Fruit fly (Drosophila melanogaster): ENCODE results near the gene Grl36b.

Grl36b gene

DNA sequence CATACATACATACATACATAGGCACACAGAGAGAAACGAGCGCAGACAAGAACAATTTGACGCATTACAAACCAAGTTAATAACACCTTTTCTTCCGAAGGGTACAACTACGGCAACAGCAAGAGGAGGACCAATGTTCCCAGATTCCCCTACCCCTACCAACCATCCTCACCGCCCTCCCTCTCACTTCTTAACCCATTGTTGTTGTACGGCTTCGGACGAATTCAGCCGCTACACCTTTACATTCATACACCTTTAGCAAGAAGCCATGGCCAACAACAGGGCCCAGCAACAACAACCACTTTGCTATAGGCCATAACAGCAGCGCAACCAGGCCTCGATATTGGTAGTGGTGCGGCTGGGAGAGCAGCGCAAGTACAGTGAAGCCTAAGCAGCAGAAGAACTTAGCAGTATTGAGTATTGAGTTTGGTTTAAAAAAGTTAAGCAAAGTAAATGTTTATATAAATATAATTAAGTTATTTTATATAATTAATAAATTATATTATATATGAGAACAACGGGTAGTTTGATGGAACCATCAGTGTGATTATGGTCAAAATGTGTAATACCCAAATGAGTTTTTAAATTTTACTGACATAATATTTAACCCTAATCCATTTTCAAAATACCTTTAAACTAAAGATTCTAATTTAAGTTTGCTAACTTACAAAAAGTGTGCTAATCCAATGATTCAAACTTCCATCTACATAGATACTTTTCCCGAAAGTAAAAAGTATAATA lies 25.0 kb upstream of the Grl36b start:
- TF ChIP-seq CG1603 (tag; optimal IDR thresholded peaks at IDR 0.05), result peak; percentile 19
- TF ChIP-seq CG9932 (GFP tag; IDR thresholded peaks at IDR 0.05), result peak; percentile 79
- TF ChIP-seq CG9437 (GFP tag; optimal IDR thresholded peaks at IDR 0.05), result peak; percentile 66
- TF ChIP-seq CG4360 (GFP tag; IDR thresholded peaks at IDR 0.05), result peak; percentile 97
- TF ChIP-seq CG10431 (GFP tag; optimal IDR thresholded peaks at IDR 0.05), result no peak
- TF ChIP-seq maf-S (GFP tag; optimal IDR thresholded peaks at IDR 0.05), result no peak
- TF ChIP-seq CG3065 (GFP tag; optimal IDR thresholded peaks at IDR 0.05), result no peak
- no peak for TF ChIP-seq CG13296 (GFP tag; optimal IDR thresholded peaks at IDR 0.05)
- no peak for TF ChIP-seq MESR4 (GFP tag; optimal IDR thresholded peaks at IDR 0.05)
- TF ChIP-seq Hr3 (GFP tag; optimal IDR thresholded peaks at IDR 0.05), result peak; percentile 10
- no peak for TF ChIP-seq toy (GFP tag; IDR thresholded peaks at IDR 0.05)
- TF ChIP-seq bigmax (GFP tag; optimal IDR thresholded peaks at IDR 0.05), result no peak
- TF ChIP-seq CG31224 (GFP tag; IDR thresholded peaks at IDR 0.05), result peak; percentile 57
- peak; percentile 2 for TF ChIP-seq oc (tag; optimal IDR thresholded peaks at IDR 0.05)
- TF ChIP-seq CG8478 (optimal IDR thresholded peaks at IDR 0.05), result peak; percentile 81
- 0 out of 3 replicates have a peak, but pooled peaks have one; percentile 5 for TF ChIP-seq gce (GFP tag; IDR thresholded peaks at IDR 0.05)
- TF ChIP-seq Mrtf (GFP tag; IDR thresholded peaks at IDR 0.05), result peak; percentile 58; the same call in 1 of the 3 replicates
- peak; percentile 36 for TF ChIP-seq tio (GFP tag; optimal IDR thresholded peaks at IDR 0.05)
- peak; percentile 60; the same call in 1 of the 3 replicates for TF ChIP-seq CG2199 (GFP tag; IDR thresholded peaks at IDR 0.05)
- TF ChIP-seq z (GFP tag; IDR thresholded peaks at IDR 0.05), result peak; percentile 50; the same call in 1 of the 3 replicates
- TF ChIP-seq CG9817 (tag; optimal IDR thresholded peaks at IDR 0.05), result peak; percentile 48
- peak; percentile 31 for TF ChIP-seq lbe (GFP tag; optimal IDR thresholded peaks at IDR 0.05)
- TF ChIP-seq CG7357 (GFP tag; IDR thresholded peaks at IDR 0.05), result peak; percentile 9; the same call in 1 of the 3 replicates
- TF ChIP-seq Aef1 (GFP tag; IDR thresholded peaks at IDR 0.05), result peak; percentile 72
- TF ChIP-seq kni (GFP tag; optimal IDR thresholded peaks at IDR 0.05), result peak; percentile 60
- no peak for TF ChIP-seq CG2889 (GFP tag; IDR thresholded peaks at IDR 0.05)
- TF ChIP-seq CG14667 (GFP tag; IDR thresholded peaks at IDR 0.05), result peak; percentile 33
- TF ChIP-seq psq (GFP tag; optimal IDR thresholded peaks at IDR 0.05), result no peak
- TF ChIP-seq CG15514 (GFP tag; optimal IDR thresholded peaks at IDR 0.05), result peak; percentile 22
- peak; percentile 26 for TF ChIP-seq Meics (GFP tag; optimal IDR thresholded peaks at IDR 0.05)
- TF ChIP-seq cg (GFP tag; optimal IDR thresholded peaks at IDR 0.05), result peak; percentile 83
- no peak for TF ChIP-seq CG17186 (GFP tag; optimal IDR thresholded peaks at IDR 0.05)
- TF ChIP-seq CG7556 (GFP tag; optimal IDR thresholded peaks at IDR 0.05), result peak; percentile 49
- peak; percentile 39 for TF ChIP-seq CG12659 (GFP tag; optimal IDR thresholded peaks at IDR 0.05)
- no peak for TF ChIP-seq CG6854 (GFP tag; optimal IDR thresholded peaks at IDR 0.05)
- no peak for TF ChIP-seq phol (tag; optimal IDR thresholded peaks at IDR 0.05)
- peak; percentile 34 for TF ChIP-seq onecut (GFP tag; IDR thresholded peaks at IDR 0.05)
- peak; percentile 5 for TF ChIP-seq fd3F (GFP tag; optimal IDR thresholded peaks at IDR 0.05)
- TF ChIP-seq CG33557 (GFP tag; optimal IDR thresholded peaks at IDR 0.05), result no peak
- no peak for TF ChIP-seq ato (GFP tag; IDR thresholded peaks at IDR 0.05; ENCODE audit: partially characterized antibody)
- peak; percentile 55 for TF ChIP-seq CG6689 (GFP tag; IDR thresholded peaks at IDR 0.05)
- no peak for TF ChIP-seq sima (GFP tag; optimal IDR thresholded peaks at IDR 0.05)
- 0 out of 2 replicates have a peak, but pooled peaks have one; percentile 26 for TF ChIP-seq Rx (GFP tag; IDR thresholded peaks at IDR 0.05)
- 0 out of 2 replicates have a peak, but pooled peaks have one; percentile 8 for TF ChIP-seq CG4404 (GFP tag; IDR thresholded peaks at IDR 0.05)
- TF ChIP-seq CG17328 (GFP tag; IDR thresholded peaks at IDR 0.05), result peak; percentile 53; the same call in 1 of the 2 replicates
- TF ChIP-seq NfI (GFP tag; optimal IDR thresholded peaks at IDR 0.05), result peak; percentile 58
- TF ChIP-seq Dp (GFP tag; optimal IDR thresholded peaks at IDR 0.05), result no peak
- TF ChIP-seq CG15479 (GFP tag; optimal IDR thresholded peaks at IDR 0.05), result peak; percentile 66
- peak; percentile 31 for TF ChIP-seq ind (GFP tag; optimal IDR thresholded peaks at IDR 0.05)
